Worm (Caenorhabditis elegans) whole organism, mixed stage, embryonic: ENCODE data around the gene lon-8.

Experiments
- ces-1 ChIP-seq: fragments of 150-350 bp; optimal IDR thresholded peaks from 2 replicates; lab custom pipeline; 2014; ENCODE audit warnings: missing biosample characterization, missing genetic modification reagents, missing genetic modification characterization
- elt-1 ChIP-seq: sonication (generic microtip); optimal IDR thresholded peaks from 2 replicates; lab custom pipeline; 2017; ENCODE audit warnings: missing genetic modification characterization, mild to moderate bottlenecking, missing compliant biosample characterization, antibody characterized with exemption, moderate library complexity, borderline replicate concordance; ENCODE audit not compliant: insufficient read depth

DNA sequence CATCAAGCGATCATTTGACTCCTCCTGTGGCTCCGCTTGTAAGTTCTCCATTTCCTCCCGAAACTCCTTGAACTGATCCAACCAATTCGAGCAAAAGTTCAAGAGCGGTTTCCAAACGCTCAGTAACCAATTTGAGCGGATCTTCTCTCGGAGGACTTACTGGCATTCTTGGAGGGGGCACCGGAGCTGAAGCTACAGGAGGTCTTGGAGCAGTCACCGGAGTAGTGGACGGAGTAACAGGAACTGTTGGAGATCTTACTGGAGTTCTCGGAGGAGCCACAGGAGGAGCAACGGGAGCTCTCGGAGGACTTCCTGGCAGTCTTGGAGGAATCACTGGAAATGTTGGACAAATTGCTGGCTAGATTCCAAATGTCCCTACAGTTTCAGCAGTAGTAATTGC is 7.5 kb upstream of the lon-8 start:
- TF ChIP-seq ces-1 (GFP tag; lab: Kevin White, UChicago) (no peak), elt-1 (no peak)
